4 fruit fly cellular contexts compared by ENCODE assay signal in genomic region chrX:8101479-8102198, dm6.
TF ChIP-seq lines count a peak whose summit lies in the region.

Gene CG2258 (minus strand): TSS chrX:8102095.

TF ChIP-seq in whole organism, adult, 20 proteins besides CTCF, POLR2A, EP300 and RAD21 (continued from another document):
- peak; percentile 83 for TF ChIP-seq Clk (GFP tag; optimal IDR thresholded peaks at IDR 0.05; lab: Kevin White, UChicago)
- TF ChIP-seq Hr96 (GFP tag; optimal IDR thresholded peaks at IDR 0.05; lab: Kevin White, UChicago) = no peak

TF ChIP-seq in whole organism, embryonic, 481 proteins besides CTCF, POLR2A, EP300 and RAD21 (continued from another document and continues in another):
- peak; percentile 77 for TF ChIP-seq CG4328 (GFP tag; optimal IDR thresholded peaks at IDR 0.05; lab: Kevin White, UChicago)
- TF ChIP-seq emc (GFP tag; optimal IDR thresholded peaks at IDR 0.05; lab: Kevin White, UChicago) = peak; percentile 12
- peak; percentile 92 for TF ChIP-seq ATbp (GFP tag; optimal IDR thresholded peaks at IDR 0.05; lab: Kevin White, UChicago)
- TF ChIP-seq Dp (GFP tag; optimal IDR thresholded peaks at IDR 0.05; lab: Kevin White, UChicago) = peak; percentile 82
- peak; percentile 33 to 35 for TF ChIP-seq Pdp1 (GFP tag; optimal IDR thresholded peaks at IDR 0.05; lab: Kevin White, UChicago)
- peak; percentile 79 for TF ChIP-seq twi (tag; optimal IDR thresholded peaks at IDR 0.05; lab: Kevin White, UChicago)
- no peak for TF ChIP-seq crc (GFP tag; optimal IDR thresholded peaks at IDR 0.05; lab: Kevin White, UChicago)
- peak; percentile 65 for TF ChIP-seq CG30431 (GFP tag; optimal IDR thresholded peaks at IDR 0.05; lab: Kevin White, UChicago)
- TF ChIP-seq E2f2 (GFP tag; IDR thresholded peaks at IDR 0.05; lab: Robert Waterston, UW) = peak; percentile 85
- 0 out of 2 replicates have a peak, but pooled peaks have one; percentile 47 for TF ChIP-seq ro (GFP tag; IDR thresholded peaks at IDR 0.05; lab: Robert Waterston, UW)
- TF ChIP-seq toy (GFP tag; IDR thresholded peaks at IDR 0.05; lab: Robert Waterston, UW) = peak; percentile 73
- peak; percentile 86 for TF ChIP-seq sob (GFP tag; IDR thresholded peaks at IDR 0.05; lab: Robert Waterston, UW)
- peak; percentile 43 for TF ChIP-seq Max (GFP tag; optimal IDR thresholded peaks at IDR 0.05; lab: Kevin White, UChicago)
- peak; percentile 84 for TF ChIP-seq CG32532 (GFP tag; IDR thresholded peaks at IDR 0.05; lab: Robert Waterston, UW)
- TF ChIP-seq CG8924 (tag; optimal IDR thresholded peaks at IDR 0.05; lab: Kevin White, UChicago) = peak; percentile 86
- no peak; the same call in 2 of the 3 replicates for TF ChIP-seq CG34224 (GFP tag; IDR thresholded peaks at IDR 0.05; lab: Robert Waterston, UW; ENCODE audit: partially characterized antibody)
- TF ChIP-seq PHDP (tag; optimal IDR thresholded peaks at IDR 0.05; lab: Kevin White, UChicago) = peak; percentile 88
- no peak for TF ChIP-seq ftz-f1 (GFP tag; optimal IDR thresholded peaks at IDR 0.05; lab: Kevin White, UChicago)
- TF ChIP-seq cato (GFP tag; optimal IDR thresholded peaks at IDR 0.05; lab: Kevin White, UChicago; ENCODE audit: borderline replicate concordance) = peak; percentile 62
- TF ChIP-seq CG2678 (tag; optimal IDR thresholded peaks at IDR 0.05; lab: Kevin White, UChicago) = peak; percentile 85
- peak in 1 of 2 experiments; percentile 63 for TF ChIP-seq Hr78 (GFP tag; optimal IDR thresholded peaks at IDR 0.05; lab: Kevin White, UChicago)
- peak; percentile 70 for TF ChIP-seq CG18476 (GFP tag; optimal IDR thresholded peaks at IDR 0.05; lab: Kevin White, UChicago)
- peak; percentile 45 for TF ChIP-seq Nf-YB (GFP tag; optimal IDR thresholded peaks at IDR 0.05; lab: Kevin White, UChicago)
- TF ChIP-seq Hr51 (GFP tag; optimal IDR thresholded peaks at IDR 0.05; lab: Kevin White, UChicago) = peak; percentile 44 to 85
- peak; percentile 85 for TF ChIP-seq az2 (GFP tag; optimal IDR thresholded peaks at IDR 0.05; lab: Kevin White, UChicago)
- TF ChIP-seq Awh (GFP tag; IDR thresholded peaks at IDR 0.05; lab: Robert Waterston, UW) = peak; percentile 76
- peak; percentile 85 for TF ChIP-seq CG15514 (GFP tag; optimal IDR thresholded peaks at IDR 0.05; lab: Kevin White, UChicago)
- peak; percentile 90 for TF ChIP-seq slbo (GFP tag; IDR thresholded peaks at IDR 0.05; lab: Robert Waterston, UW)
- TF ChIP-seq pnt (GFP tag; optimal IDR thresholded peaks at IDR 0.05; lab: Kevin White, UChicago) = no peak
- peak; percentile 45 for TF ChIP-seq Atf3 (GFP tag; optimal IDR thresholded peaks at IDR 0.05; lab: Kevin White, UChicago)
- peak; percentile 67 for TF ChIP-seq sug (tag; optimal IDR thresholded peaks at IDR 0.05; lab: Kevin White, UChicago)
- TF ChIP-seq CG12155 (GFP tag; optimal IDR thresholded peaks at IDR 0.05; lab: Kevin White, UChicago) = peak; percentile 78
- TF ChIP-seq hb (GFP tag; IDR thresholded peaks at IDR 0.05; lab: Robert Waterston, UW; ENCODE audit: partially characterized antibody) = no peak
- TF ChIP-seq zen (tag; optimal IDR thresholded peaks at IDR 0.05; lab: Kevin White, UChicago) = peak; percentile 39
- TF ChIP-seq Med (GFP tag; lab: Kevin White, UChicago) = peak; percentile 95
- peak; percentile 56 for TF ChIP-seq disco-r (GFP tag; optimal IDR thresholded peaks at IDR 0.05; lab: Kevin White, UChicago)
- TF ChIP-seq lilli (GFP tag; optimal IDR thresholded peaks at IDR 0.05; lab: Kevin White, UChicago) = peak; percentile 46
- TF ChIP-seq TFAM (GFP tag; optimal IDR thresholded peaks at IDR 0.05; lab: Kevin White, UChicago) = peak; percentile 7
- TF ChIP-seq gem (tag; optimal IDR thresholded peaks at IDR 0.05; lab: Kevin White, UChicago) = peak; percentile 91
- TF ChIP-seq fru (optimal IDR thresholded peaks at IDR 0.05; lab: Kevin White, UChicago) = no peak
- no peak for TF ChIP-seq ato (GFP tag; IDR thresholded peaks at IDR 0.05; lab: Robert Waterston, UW; ENCODE audit: partially characterized antibody)
- peak; percentile 69 for TF ChIP-seq Spps (tag; optimal IDR thresholded peaks at IDR 0.05; lab: Kevin White, UChicago)

TF ChIP-seq in whole organism, prepupa, 60 proteins besides CTCF, POLR2A, EP300 and RAD21 (continued from another document):
- TF ChIP-seq fd85E (GFP tag; optimal IDR thresholded peaks at IDR 0.05; lab: Kevin White, UChicago) (peak; percentile 54), vri (GFP tag; optimal IDR thresholded peaks at IDR 0.05; lab: Kevin White, UChicago) (peak; percentile 61), CG1621 (tag; optimal IDR thresholded peaks at IDR 0.05; lab: Kevin White, UChicago) (peak; percentile 89), fkh (GFP tag; optimal IDR thresholded peaks at IDR 0.05; lab: Kevin White, UChicago) (peak; percentile 89), Ets21C (GFP tag; optimal IDR thresholded peaks at IDR 0.05; lab: Kevin White, UChicago) (peak; percentile 43), CG8632 (GFP tag; optimal IDR thresholded peaks at IDR 0.05; lab: Kevin White, UChicago) (peak; percentile 80), Eip93F (GFP tag; optimal IDR thresholded peaks at IDR 0.05; lab: Kevin White, UChicago) (no peak), Hr39 (GFP tag; optimal IDR thresholded peaks at IDR 0.05; lab: Kevin White, UChicago) (peak; percentile 75), pdm3 (GFP tag; optimal IDR thresholded peaks at IDR 0.05; lab: Kevin White, UChicago) (peak; percentile 94), Hr38 (GFP tag; optimal IDR thresholded peaks at IDR 0.05; lab: Kevin White, UChicago) (peak; percentile 71), CG7368 (GFP tag; optimal IDR thresholded peaks at IDR 0.05; lab: Kevin White, UChicago) (peak; percentile 75), CG6163 (GFP tag; IDR thresholded peaks at IDR 0.05; lab: Robert Waterston, UW) (peak; percentile 95), Sox14 (GFP tag; optimal IDR thresholded peaks at IDR 0.05; lab: Kevin White, UChicago) (peak; percentile 90), CG31627 (GFP tag; optimal IDR thresholded peaks at IDR 0.05; lab: Kevin White, UChicago) (peak; percentile 78), CG11294 (GFP tag; IDR thresholded peaks at IDR 0.05; lab: Robert Waterston, UW) (peak; percentile 93), Eip75B (GFP tag; optimal IDR thresholded peaks at IDR 0.05; lab: Kevin White, UChicago) (peak; percentile 60), CG3032 (tag; optimal IDR thresholded peaks at IDR 0.05; lab: Kevin White, UChicago) (peak; percentile 87), ss (GFP tag; optimal IDR thresholded peaks at IDR 0.05; lab: Kevin White, UChicago) (peak; percentile 86 to 93), esn (GFP tag; optimal IDR thresholded peaks at IDR 0.05; lab: Kevin White, UChicago) (peak; percentile 80), CG11902 (GFP tag; optimal IDR thresholded peaks at IDR 0.05; lab: Kevin White, UChicago) (peak; percentile 69), CG8119 (GFP tag; IDR thresholded peaks at IDR 0.05; lab: Robert Waterston, UW) (peak; percentile 97), CG6792 (GFP tag; optimal IDR thresholded peaks at IDR 0.05; lab: Kevin White, UChicago) (peak; percentile 87), topi (GFP tag; optimal IDR thresholded peaks at IDR 0.05; lab: Kevin White, UChicago) (peak; percentile 83), Ets96B (tag; optimal IDR thresholded peaks at IDR 0.05; lab: Kevin White, UChicago) (peak; percentile 90), Lpt (GFP tag; optimal IDR thresholded peaks at IDR 0.05; lab: Kevin White, UChicago) (peak; percentile 90), CG34406 (GFP tag; optimal IDR thresholded peaks at IDR 0.05; lab: Kevin White, UChicago) (peak; percentile 80), acj6 (GFP tag; optimal IDR thresholded peaks at IDR 0.05; lab: Kevin White, UChicago) (peak; percentile 92), CG10669 (GFP tag; optimal IDR thresholded peaks at IDR 0.05; lab: Kevin White, UChicago) (peak; percentile 90), Sox102F (GFP tag; optimal IDR thresholded peaks at IDR 0.05; lab: Kevin White, UChicago) (peak; percentile 75), CG32006 (GFP tag; optimal IDR thresholded peaks at IDR 0.05; lab: Kevin White, UChicago) (peak; percentile 94), dsx (GFP tag; optimal IDR thresholded peaks at IDR 0.05; lab: Kevin White, UChicago; ENCODE audit: poor library complexity, severe bottlenecking) (peak; percentile 92), net (GFP tag; optimal IDR thresholded peaks at IDR 0.05; lab: Kevin White, UChicago) (peak; percentile 93), CG16779 (tag; optimal IDR thresholded peaks at IDR 0.05; lab: Kevin White, UChicago) (peak; percentile 57), CG6808 (GFP tag; optimal IDR thresholded peaks at IDR 0.05; lab: Kevin White, UChicago) (peak; percentile 88), CG4318 (GFP tag; optimal IDR thresholded peaks at IDR 0.05; lab: Kevin White, UChicago) (peak; percentile 84), Gug (GFP tag; IDR thresholded peaks at IDR 0.05; lab: Robert Waterston, UW) (peak; percentile 95), Hr4 (GFP tag; optimal IDR thresholded peaks at IDR 0.05; lab: Kevin White, UChicago) (peak; percentile 85), spab (GFP tag; optimal IDR thresholded peaks at IDR 0.05; lab: Kevin White, UChicago) (peak; percentile 84), CG8319 (GFP tag; optimal IDR thresholded peaks at IDR 0.05; lab: Kevin White, UChicago) (peak; percentile 64), achi (GFP tag; optimal IDR thresholded peaks at IDR 0.05; lab: Kevin White, UChicago) (peak; percentile 90), Smox (GFP tag; optimal IDR thresholded peaks at IDR 0.05; lab: Kevin White, UChicago) (no peak)
TF ChIP-seq in whole organism, prepupa: peak in this region for 57.

TF ChIP-seq in whole organism, wandering third instar larva, 38 proteins besides CTCF, POLR2A, EP300 and RAD21 (continued from another document):
- TF ChIP-seq dl (GFP tag; optimal IDR thresholded peaks at IDR 0.05; lab: Kevin White, UChicago; ENCODE audit: insufficient read depth in 1 of 2, partially characterized antibody in 2 of 2) = no peak
- TF ChIP-seq rgr (GFP tag; optimal IDR thresholded peaks at IDR 0.05; lab: Kevin White, UChicago) = peak; percentile 84
- TF ChIP-seq CG9705 (GFP tag; optimal IDR thresholded peaks at IDR 0.05; lab: Kevin White, UChicago) = peak; percentile 53
- no peak for TF ChIP-seq Mio (GFP tag; optimal IDR thresholded peaks at IDR 0.05; lab: Kevin White, UChicago)
- peak; percentile 83 for TF ChIP-seq h (GFP tag; optimal IDR thresholded peaks at IDR 0.05; lab: Kevin White, UChicago)
- TF ChIP-seq pan (optimal IDR thresholded peaks at IDR 0.05; lab: Kevin White, UChicago) = no peak
